Fruit fly (Drosophila melanogaster) whole organism: ENCODE measurements around the gene ATPsyndelta.

Experiments
- CG8478 ChIP-seq: fragments of >200 bp; optimal IDR thresholded peaks from 2 replicates; lab custom pipeline; 2018; ENCODE audit warnings: inconsistent platforms
- Dll ChIP-seq: fragments of >200 bp; optimal IDR thresholded peaks from 2 replicates; lab custom pipeline; 2017
- EcR ChIP-seq, 2 experiments: fragments of >200 bp; optimal IDR thresholded peaks; 2 replicates each; lab custom pipeline; 2017; ENCODE audit warnings: missing biosample characterization in 2 of 2, missing genetic modification characterization in 2 of 2, missing genetic modification reagents in 2 of 2
- pan ChIP-seq: fragments of >200 bp; optimal IDR thresholded peaks from 2 replicates; lab custom pipeline; 2017
- psq ChIP-seq: fragments of >200 bp; optimal IDR thresholded peaks from 2 replicates; lab custom pipeline; 2017
- usp ChIP-seq: fragments of >200 bp; optimal IDR thresholded peaks from 2 replicates; lab custom pipeline; 2017; ENCODE audit warnings: missing biosample characterization, missing genetic modification characterization, mixed read lengths

The ATPsyndelta gene

DNA sequence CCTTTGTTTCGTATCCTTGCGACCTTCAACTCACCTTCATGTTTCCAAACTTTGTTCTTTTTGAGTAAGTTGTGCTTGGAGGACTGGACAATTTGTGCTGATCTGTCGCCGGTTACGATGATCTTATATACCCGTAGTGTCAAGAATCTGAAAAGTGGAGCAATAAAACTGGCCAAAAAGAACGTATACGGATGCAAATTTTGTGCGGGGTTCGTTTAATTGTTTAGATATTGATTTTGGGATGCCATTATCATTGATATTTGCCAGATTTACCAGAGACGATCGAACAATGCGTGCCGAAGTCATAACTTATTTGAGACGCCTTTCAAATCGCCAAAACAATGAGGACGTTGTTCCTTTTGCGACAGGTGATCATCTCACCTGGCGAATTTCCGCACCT lies 6.3 kb downstream of the ATPsyndelta start, which contains the start of gene CG15308:
Gene CG15308, minus strand, starts transcription at position 101 of the 400 bp plus-strand sequence.
- TF ChIP-seq usp (GFP tag; lab: Kevin White, UChicago): no peak
- no peak for TF ChIP-seq psq
- TF ChIP-seq Dll (lab: Kevin White, UChicago): no peak
- no peak for TF ChIP-seq CG8478 (lab: Kevin White, UChicago)
- TF ChIP-seq EcR (GFP tag; optimal IDR thresholded peaks at IDR 0.05; lab: Kevin White, UChicago): no peak
- no peak for TF ChIP-seq pan (lab: Kevin White, UChicago)

DNA sequence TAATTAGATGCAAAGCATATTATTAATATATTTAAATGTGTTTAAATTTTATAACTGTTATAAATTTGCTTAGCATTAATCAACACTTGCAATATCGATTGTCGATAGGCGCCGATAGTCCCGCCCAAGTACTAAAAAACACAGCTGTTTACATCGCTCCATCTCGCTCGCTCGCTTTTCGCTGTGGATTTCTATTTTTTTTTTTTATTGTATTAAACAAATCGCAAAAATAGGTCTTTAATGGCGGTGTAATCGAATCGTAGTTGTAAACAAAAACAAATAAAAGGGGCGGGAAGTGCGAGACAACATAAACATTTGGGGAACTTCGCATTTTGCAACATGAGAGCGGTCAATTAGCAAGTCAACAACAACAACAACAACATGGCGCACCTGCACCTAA lies 7.2 kb downstream of the ATPsyndelta start, which contains the start of gene CG34408:
Gene CG34408, plus strand, starts transcription at position 156 of the 400 bp plus-strand sequence.
- TF ChIP-seq EcR (GFP tag; optimal IDR thresholded peaks at IDR 0.05; lab: Kevin White, UChicago): no peak
- no peak for TF ChIP-seq Dll (lab: Kevin White, UChicago)
- TF ChIP-seq usp (GFP tag; lab: Kevin White, UChicago): no peak
- no peak for TF ChIP-seq CG8478 (lab: Kevin White, UChicago)
- TF ChIP-seq pan (lab: Kevin White, UChicago): no peak
- no peak for TF ChIP-seq psq

DNA sequence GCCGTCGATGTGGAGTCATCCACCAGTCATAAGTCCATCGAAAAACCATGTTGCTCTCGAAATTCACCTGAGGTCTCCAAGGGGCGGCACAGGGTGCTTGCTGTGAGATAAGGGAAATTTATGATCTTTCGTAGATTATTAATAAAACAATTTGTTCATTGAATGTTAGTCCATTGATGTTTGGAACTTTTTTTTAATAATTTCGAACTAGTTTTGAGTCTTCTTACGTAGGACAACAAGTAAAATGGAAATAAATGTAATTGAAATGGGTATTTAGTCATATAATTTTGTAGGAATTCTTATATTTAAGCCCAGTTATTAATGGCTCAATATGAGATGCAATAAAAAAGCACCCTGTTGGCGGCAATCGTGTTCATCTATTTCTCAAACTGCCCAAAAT lies 19.7 kb downstream of the ATPsyndelta start:
- TF ChIP-seq CG8478 (lab: Kevin White, UChicago) (no peak), pan (lab: Kevin White, UChicago) (no peak), EcR (GFP tag; optimal IDR thresholded peaks at IDR 0.05; lab: Kevin White, UChicago) (no peak), usp (GFP tag; lab: Kevin White, UChicago) (no peak), Dll (lab: Kevin White, UChicago) (no peak), psq (no peak)

DNA sequence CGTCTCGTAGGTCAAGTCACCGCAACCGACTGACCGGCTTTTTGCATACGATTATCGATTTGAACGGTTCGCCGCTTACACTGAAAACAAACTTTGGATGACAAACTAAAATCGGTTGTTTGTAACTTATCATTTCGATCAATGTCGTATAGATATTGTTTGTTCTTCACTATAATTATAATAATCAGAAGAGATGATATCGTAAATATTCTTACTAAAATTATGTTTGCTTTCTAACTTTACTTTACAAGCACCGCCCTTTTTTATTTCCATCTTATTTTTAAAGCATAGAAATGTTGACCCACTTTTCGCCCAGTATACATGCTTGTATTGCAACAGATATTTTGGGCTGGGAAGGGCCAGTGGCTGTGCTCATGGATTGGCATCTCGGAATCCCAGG lies 20.3 kb downstream of the ATPsyndelta start, which contains the start of gene CG2961:
Gene CG2961, minus strand, starts transcription at position 16 of the 400 bp plus-strand sequence.
- TF ChIP-seq usp (GFP tag; lab: Kevin White, UChicago) (no peak), pan (lab: Kevin White, UChicago) (no peak), CG8478 (lab: Kevin White, UChicago) (no peak), EcR (GFP tag; optimal IDR thresholded peaks at IDR 0.05; lab: Kevin White, UChicago) (no peak)

DNA sequence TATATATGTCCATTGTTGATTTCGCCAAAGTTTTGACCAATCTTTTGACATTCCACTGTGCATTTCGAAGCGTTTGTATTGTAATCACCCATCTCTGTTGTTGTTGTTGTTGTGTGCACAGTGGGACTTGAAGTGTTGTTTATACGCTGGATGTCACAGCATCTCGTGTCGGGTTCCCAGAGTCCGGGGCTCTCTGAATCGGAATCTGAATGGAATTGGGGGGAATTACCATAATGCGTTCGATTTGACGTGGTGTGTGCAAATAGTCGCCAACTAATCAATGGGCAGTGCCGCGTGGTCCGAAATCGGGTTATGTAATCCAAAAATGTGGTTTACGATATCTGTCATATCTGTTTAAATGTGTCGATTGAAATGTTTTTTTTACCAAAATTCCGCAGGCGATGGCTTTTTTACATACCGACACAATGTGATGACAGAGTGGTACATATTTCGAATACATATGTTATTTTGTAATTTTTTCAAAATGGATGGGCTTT lies 21.3 kb downstream of the ATPsyndelta start:
- TF ChIP-seq usp (GFP tag; lab: Kevin White, UChicago) (no peak), Dll (lab: Kevin White, UChicago) (no peak), CG8478 (lab: Kevin White, UChicago) (no peak), psq (no peak), pan (lab: Kevin White, UChicago) (no peak), EcR (GFP tag; optimal IDR thresholded peaks at IDR 0.05; lab: Kevin White, UChicago) (no peak)

DNA sequence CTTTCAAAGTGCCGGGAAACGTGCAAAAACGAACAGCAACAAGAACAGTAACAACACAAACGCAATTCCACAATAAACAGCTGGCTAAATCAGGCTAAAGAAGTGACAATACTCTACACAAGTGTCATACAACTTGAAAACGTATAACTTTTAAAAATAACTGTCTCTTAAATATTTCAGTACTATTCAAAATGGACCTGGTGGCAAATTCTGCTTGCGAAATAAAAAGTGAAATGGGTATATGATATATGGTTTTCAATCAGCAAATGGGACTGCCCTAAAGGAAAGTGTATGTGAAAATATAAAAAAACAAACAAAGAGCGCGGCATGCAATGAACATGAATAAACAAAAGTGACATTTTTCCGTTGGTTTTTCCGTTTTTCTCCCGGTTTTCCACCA lies 29.1 kb downstream of the ATPsyndelta start:
- TF ChIP-seq usp (GFP tag; lab: Kevin White, UChicago) (no peak), psq (no peak), Dll (lab: Kevin White, UChicago) (no peak), EcR (GFP tag; optimal IDR thresholded peaks at IDR 0.05; lab: Kevin White, UChicago) (no peak), CG8478 (lab: Kevin White, UChicago) (no peak), pan (lab: Kevin White, UChicago) (no peak)

DNA sequence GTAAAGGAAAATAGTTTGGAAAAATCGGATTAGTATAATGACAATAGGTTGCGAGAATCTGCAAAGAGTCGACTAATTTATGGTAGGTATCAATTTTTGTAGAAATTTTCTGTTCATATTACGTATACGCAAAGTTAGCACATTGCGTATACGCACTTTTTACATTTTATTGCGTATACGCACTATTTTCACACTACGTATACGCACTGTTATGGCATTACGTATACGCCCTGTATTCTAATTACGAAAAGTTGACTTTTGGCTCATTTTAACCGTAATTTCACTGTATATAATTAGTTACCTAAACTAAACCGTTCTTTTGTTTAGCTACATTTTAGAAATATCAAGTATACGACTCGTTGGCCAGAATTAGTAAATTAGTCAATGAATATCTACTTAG lies 30.1 kb downstream of the ATPsyndelta start:
- TF ChIP-seq psq (no peak), Dll (lab: Kevin White, UChicago) (no peak), EcR (GFP tag; optimal IDR thresholded peaks at IDR 0.05; lab: Kevin White, UChicago) (no peak), usp (GFP tag; lab: Kevin White, UChicago) (no peak), CG8478 (lab: Kevin White, UChicago) (no peak), pan (lab: Kevin White, UChicago) (no peak)

DNA sequence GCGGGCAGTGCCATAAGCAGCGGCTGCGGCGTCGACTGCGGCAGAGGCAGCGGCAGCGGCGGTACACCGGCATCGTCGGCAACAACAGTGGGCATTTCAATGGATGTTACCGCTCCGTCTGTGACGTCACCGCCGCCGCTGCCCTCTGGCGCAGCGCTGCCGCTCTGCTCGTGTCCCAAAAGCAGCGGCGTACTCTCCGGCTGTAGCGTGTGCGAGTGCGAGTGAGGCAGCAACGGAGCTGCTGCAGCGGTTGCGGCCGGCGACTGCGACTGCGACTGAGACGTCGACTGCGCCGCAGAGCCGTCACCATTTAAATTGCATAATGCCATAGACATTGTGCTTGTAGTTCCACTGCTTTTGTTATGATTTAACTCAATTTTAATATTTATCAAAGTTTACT lies 30.8 kb downstream of the ATPsyndelta start:
- TF ChIP-seq pan (lab: Kevin White, UChicago) (no peak), Dll (lab: Kevin White, UChicago) (no peak), usp (GFP tag; lab: Kevin White, UChicago) (no peak), CG8478 (lab: Kevin White, UChicago) (no peak), EcR (GFP tag; optimal IDR thresholded peaks at IDR 0.05; lab: Kevin White, UChicago) (no peak), psq (no peak)

DNA sequence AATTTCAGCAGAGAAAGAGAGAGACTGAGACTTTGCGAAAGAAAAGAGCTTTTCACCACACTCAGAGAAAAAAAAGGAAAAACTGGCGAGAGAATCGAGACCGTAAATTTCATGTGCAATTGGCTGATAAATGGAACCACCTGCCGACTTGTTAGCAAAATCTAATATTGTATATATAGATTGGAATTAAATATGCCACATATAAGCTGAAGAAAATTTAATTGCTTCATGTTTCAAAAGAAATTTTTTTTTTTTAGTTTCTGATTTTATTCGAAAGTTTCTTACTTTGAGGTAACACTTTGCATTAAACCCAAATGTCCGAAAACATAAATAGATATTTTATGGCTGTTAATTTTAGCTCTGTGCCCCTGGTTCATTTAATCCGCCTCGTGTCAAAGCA lies 32.0 kb downstream of the ATPsyndelta start:
- TF ChIP-seq pan (lab: Kevin White, UChicago) (no peak), psq (no peak), EcR (GFP tag; optimal IDR thresholded peaks at IDR 0.05; lab: Kevin White, UChicago) (no peak), Dll (lab: Kevin White, UChicago) (no peak), CG8478 (lab: Kevin White, UChicago) (no peak), usp (GFP tag; lab: Kevin White, UChicago) (no peak)

DNA sequence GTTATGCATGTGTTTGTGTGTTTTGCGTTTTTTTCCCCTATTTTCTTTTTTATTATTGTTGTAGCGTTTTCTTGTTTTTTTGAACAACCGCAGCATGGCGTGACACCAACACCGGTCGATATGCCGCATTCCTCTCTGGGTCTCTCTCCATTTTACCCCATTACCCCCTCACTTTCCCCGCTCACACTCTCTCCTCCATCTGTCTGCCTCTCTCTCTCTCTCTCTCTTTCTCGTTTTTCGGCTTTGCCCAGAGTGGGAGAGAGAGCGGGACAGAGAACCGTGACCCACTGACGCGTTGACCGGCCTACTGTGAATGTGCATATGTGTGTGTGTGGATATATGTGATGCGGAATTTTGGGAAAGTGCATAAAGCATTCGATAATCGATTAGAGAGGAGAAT lies 34.6 kb downstream of the ATPsyndelta start:
- no peak for TF ChIP-seq EcR (GFP tag; optimal IDR thresholded peaks at IDR 0.05; lab: Kevin White, UChicago)
- no peak for TF ChIP-seq Dll (lab: Kevin White, UChicago)
- no peak for TF ChIP-seq psq
- no peak for TF ChIP-seq usp (GFP tag; lab: Kevin White, UChicago)
- no peak for TF ChIP-seq pan (lab: Kevin White, UChicago)
- no peak for TF ChIP-seq CG8478 (lab: Kevin White, UChicago)

DNA sequence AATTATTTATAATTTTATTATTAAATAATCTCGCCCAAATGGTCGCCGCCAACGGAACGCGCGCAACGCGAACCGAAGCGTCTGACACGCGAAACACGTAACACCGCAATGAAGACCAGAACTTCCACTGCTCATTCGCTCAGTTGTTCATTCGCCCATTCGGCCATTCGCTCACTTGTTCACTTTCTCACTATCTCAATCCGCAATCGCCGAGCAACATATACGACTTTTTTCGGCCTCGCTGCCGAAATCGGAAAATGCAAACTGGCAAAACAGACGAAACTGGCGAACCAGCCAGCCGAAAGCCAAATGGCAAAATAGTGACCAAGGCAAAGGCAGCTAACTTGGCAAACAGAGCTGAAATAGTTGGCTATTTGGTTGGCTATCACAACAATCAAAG lies 37.2 kb downstream of the ATPsyndelta start:
- TF ChIP-seq pan (lab: Kevin White, UChicago): no peak
- TF ChIP-seq EcR (GFP tag; optimal IDR thresholded peaks at IDR 0.05; lab: Kevin White, UChicago): no peak
- no peak for TF ChIP-seq Dll (lab: Kevin White, UChicago)
- no peak for TF ChIP-seq CG8478 (lab: Kevin White, UChicago)
- no peak for TF ChIP-seq psq
- TF ChIP-seq usp (GFP tag; lab: Kevin White, UChicago): no peak

DNA sequence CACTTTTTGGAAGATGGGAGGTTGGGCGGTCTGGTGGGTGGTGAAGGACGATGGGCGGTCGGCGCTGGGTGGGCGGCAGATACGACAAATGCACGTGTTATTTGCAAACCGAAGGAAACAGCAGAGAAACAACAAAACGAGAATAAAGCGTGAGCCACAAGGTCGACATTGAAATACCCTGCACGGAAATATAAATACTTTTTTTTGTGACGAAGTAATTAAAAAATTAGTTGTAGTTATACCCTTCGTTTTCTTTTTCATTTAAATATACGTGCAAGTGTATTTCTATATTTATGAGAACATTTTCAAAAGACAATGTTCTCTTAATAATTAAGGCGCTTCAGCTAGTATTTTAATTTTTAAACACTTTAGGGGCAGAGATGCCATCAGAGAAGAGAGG lies 37.9 kb downstream of the ATPsyndelta start:
- TF ChIP-seq Dll (lab: Kevin White, UChicago) (no peak), CG8478 (lab: Kevin White, UChicago) (no peak), usp (GFP tag; lab: Kevin White, UChicago) (no peak), EcR (GFP tag; optimal IDR thresholded peaks at IDR 0.05; lab: Kevin White, UChicago) (no peak), pan (lab: Kevin White, UChicago) (no peak), psq (no peak)
